Worm (Caenorhabditis elegans) whole organism, late embryonic: ENCODE results near the gene F32D8.5.

Experiments
- F13H6.1 ChIP-seq: sonication (generic microtip); optimal IDR thresholded peaks from 2 replicates; lab custom pipeline; 2016; ENCODE audit warnings: missing genetic modification characterization, missing compliant biosample characterization
- ama-1 ChIP-seq: fragments of 150-350 bp; optimal IDR thresholded peaks from 2 replicates; lab custom pipeline; 2014
- ceh-14 ChIP-seq: sonication (generic microtip); optimal IDR thresholded peaks from 2 replicates; lab custom pipeline; 2016; ENCODE audit warnings: missing genotype, missing genetic modification characterization, missing compliant biosample characterization
- ceh-30 ChIP-seq: fragments of 150-350 bp; optimal IDR thresholded peaks from 2 replicates; lab custom pipeline; 2014; ENCODE audit warnings: missing biosample characterization, missing genetic modification characterization
- ceh-45 ChIP-seq: fragments of 200-800 bp; sonication (Bioruptor generic); IDR thresholded peaks from 2 replicates; pipeline ENCODE4 v1.3.6; 2022; ENCODE audit warnings: missing genetic modification reagents, missing genetic modification characterization, missing compliant biosample characterization
- ceh-9 ChIP-seq: sonication (generic microtip); optimal IDR thresholded peaks from 2 replicates; lab custom pipeline; 2016; ENCODE audit warnings: mild to moderate bottlenecking, missing genetic modification characterization, inconsistent platforms, missing compliant biosample characterization
- dve-1 ChIP-seq: sonication (generic microtip); optimal IDR thresholded peaks from 2 replicates; lab custom pipeline; 2017; ENCODE audit warnings: antibody characterized with exemption, mild to moderate bottlenecking, missing genetic modification characterization, missing compliant biosample characterization
- nhr-232 ChIP-seq: sonication (generic microtip); optimal IDR thresholded peaks from 2 replicates; lab custom pipeline; 2016; ENCODE audit warnings: missing genetic modification characterization, missing compliant biosample characterization
- pha-2 ChIP-seq: sonication (generic microtip); optimal IDR thresholded peaks from 2 replicates; lab custom pipeline; 2017; ENCODE audit warnings: mild to moderate bottlenecking, missing genetic modification characterization, missing compliant biosample characterization
- sox-4 ChIP-seq: sonication (generic microtip); optimal IDR thresholded peaks from 2 replicates; lab custom pipeline; 2017; ENCODE audit warnings: mild to moderate bottlenecking, missing genetic modification characterization, inconsistent platforms, missing compliant biosample characterization
- syd-9 ChIP-seq: sonication (generic microtip); optimal IDR thresholded peaks from 2 replicates; lab custom pipeline; 2016; ENCODE audit warnings: mild to moderate bottlenecking, missing genetic modification characterization, moderate library complexity, missing compliant biosample characterization

DNA sequence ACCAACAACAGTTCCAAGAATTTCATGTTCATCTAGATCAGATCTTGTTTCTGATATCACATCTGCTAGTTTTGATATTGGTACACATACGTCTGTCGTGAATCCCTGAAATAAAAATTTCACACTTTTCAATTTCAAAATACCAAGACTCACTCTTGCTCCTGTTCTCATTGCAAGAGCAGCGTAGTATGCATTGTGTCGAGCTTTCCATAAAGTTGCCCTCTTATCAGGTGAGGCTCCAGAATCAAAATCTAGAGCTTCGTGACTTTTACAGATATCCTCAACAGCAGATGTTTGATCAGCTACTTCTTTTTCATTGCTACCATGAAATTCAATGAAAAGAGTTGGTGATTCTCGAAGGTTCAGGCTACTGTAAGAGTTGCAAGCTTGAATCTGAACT, 5.6 kb upstream of the F32D8.5 start, which contains the start of gene F32D8.11:
- TF ChIP-seq syd-9 (tag; lab: Kevin White, UChicago) (no peak), dve-1 (tag; lab: Kevin White, UChicago) (no peak), nhr-232 (tag; lab: Kevin White, UChicago) (no peak), ceh-30 (tag; lab: Kevin White, UChicago) (no peak), ama-1 (lab: Kevin White, UChicago) (no peak), ceh-14 (no peak), pha-2 (no peak), sox-4 (tag; lab: Kevin White, UChicago) (no peak), ceh-45 (GFP tag; lab: Robert Waterston, UW) (no peak), ceh-9 (tag; lab: Kevin White, UChicago) (no peak), F13H6.1 (no peak)
